Worm (Caenorhabditis elegans) whole organism, L1 larva: ENCODE measurements around the gene F16B12.1.

Experiments used
- C04F5.9 ChIP-seq: sonication (generic microtip); optimal IDR thresholded peaks from 2 replicates; lab custom pipeline; 2016; ENCODE audit warnings: missing genetic modification characterization, missing compliant biosample characterization
- C16A3.4 ChIP-seq: fragments of 150-350 bp; optimal IDR thresholded peaks from 2 replicates; lab custom pipeline; 2014; ENCODE audit warnings: missing biosample characterization, missing genetic modification characterization
- C34B4.2 ChIP-seq: sonication (generic microtip); optimal IDR thresholded peaks from 2 replicates; lab custom pipeline; 2017; ENCODE audit warnings: mild to moderate bottlenecking, missing genetic modification characterization, missing compliant biosample characterization
- Y116A8C.19 ChIP-seq: sonication (generic microtip); optimal IDR thresholded peaks from 2 replicates; lab custom pipeline; 2016; ENCODE audit warnings: missing compliant biosample characterization, missing genetic modification characterization, borderline replicate concordance
- alr-1 ChIP-seq: fragments of 200-800 bp; sonication (Bioruptor generic); optimal IDR thresholded peaks from 2 replicates; lab custom pipeline; 2018; ENCODE audit warnings: borderline replicate concordance, mild to moderate bottlenecking, missing genetic modification characterization, missing compliant biosample characterization
- blmp-1 ChIP-seq: fragments of 150-350 bp; optimal IDR thresholded peaks from 2 replicates; lab custom pipeline; 2014; ENCODE audit warnings: missing biosample characterization, missing genetic modification characterization
- ceh-63 ChIP-seq: fragments of 200-800 bp; sonication (Bioruptor generic); optimal IDR thresholded peaks from 2 replicates; lab custom pipeline; 2018; ENCODE audit warnings: mild to moderate bottlenecking, missing genetic modification characterization, missing compliant biosample characterization
- ceh-8 ChIP-seq: fragments of 200-800 bp; sonication (Bioruptor generic); optimal IDR thresholded peaks from 2 replicates; lab custom pipeline; 2018; ENCODE audit warnings: mild to moderate bottlenecking, missing genetic modification characterization, moderate library complexity, missing compliant biosample characterization
- ceh-82 ChIP-seq, 3 experiments: fragments of 150-350 bp in 1 of 3; sonication (generic microtip) in 2 of 3; optimal IDR thresholded peaks; 2 replicates each; lab custom pipeline; 2014 to 2017; ENCODE audit warnings: missing biosample characterization in 3 of 3, missing genetic modification characterization in 3 of 3
- ceh-88 ChIP-seq: fragments of 200-800 bp; sonication (Bioruptor generic); IDR thresholded peaks from 2 replicates; pipeline ENCODE4 v1.3.6; 2022; ENCODE audit warnings: missing genetic modification characterization, missing compliant biosample characterization
- ceh-90 ChIP-seq: sonication (generic microtip); optimal IDR thresholded peaks from 2 replicates; lab custom pipeline; 2016; ENCODE audit warnings: missing genetic modification characterization, missing compliant biosample characterization
- ces-1 ChIP-seq: fragments of 150-350 bp; optimal IDR thresholded peaks from 2 replicates; lab custom pipeline; 2014; ENCODE audit warnings: missing biosample characterization, missing genetic modification reagents, missing genetic modification characterization
- dpl-1 ChIP-seq, 3 experiments: fragments of 150-350 bp in 2 of 3; sonication (generic microtip) in 1 of 3; optimal IDR thresholded peaks; 2 replicates each; lab custom pipeline; 2014 to 2017; ENCODE audit warnings: missing biosample characterization in 3 of 3, missing genetic modification characterization in 3 of 3, missing genetic modification reagents in 3 of 3
- efl-1 ChIP-seq, 4 experiments: fragments of 150-350 bp; optimal IDR thresholded peaks in 3 of 4; peaks in 1 of 4; 1 replicate in 1 of 4; 2 replicates in 3 of 4; lab custom pipeline; 2014; ENCODE audit warnings: missing biosample characterization in 2 of 4, missing genetic modification characterization in 2 of 4, missing genetic modification reagents in 2 of 4
- efl-3 ChIP-seq: fragments of 200-800 bp; sonication (Bioruptor generic); optimal IDR thresholded peaks from 2 replicates; lab custom pipeline; 2018; ENCODE audit warnings: mild to moderate bottlenecking, missing genetic modification characterization, missing compliant biosample characterization
- elt-3 ChIP-seq, 6 experiments: fragments of 150-350 bp in 1 of 6; sonication (generic microtip); optimal IDR thresholded peaks; 2 replicates each; lab custom pipeline; 2017 to 2018; ENCODE audit warnings: missing biosample characterization in 6 of 6, missing genetic modification characterization in 6 of 6, inconsistent platforms in 1 of 6
- ets-5 ChIP-seq: fragments of 200-800 bp; sonication (Bioruptor generic); IDR thresholded peaks from 2 replicates; pipeline ENCODE4 v1.3.6; 2022; ENCODE audit warnings: missing genetic modification characterization, missing compliant biosample characterization
- fkh-4 ChIP-seq: sonication (generic microtip); optimal IDR thresholded peaks from 2 replicates; lab custom pipeline; 2016; ENCODE audit warnings: missing compliant biosample characterization, missing genetic modification characterization, borderline replicate concordance
- grh-1 ChIP-seq: fragments of 200-800 bp; sonication (Bioruptor generic); IDR thresholded peaks from 2 replicates; pipeline ENCODE4 v1.3.6; 2022; ENCODE audit warnings: missing genetic modification reagents, missing genetic modification characterization, missing compliant biosample characterization
- hlh-4 ChIP-seq: sonication (generic microtip); optimal IDR thresholded peaks from 2 replicates; lab custom pipeline; 2016; ENCODE audit warnings: mild to moderate bottlenecking, missing genetic modification characterization, missing compliant biosample characterization
- hpl-2 ChIP-seq: fragments of 150-350 bp; optimal IDR thresholded peaks from 2 replicates; lab custom pipeline; 2014; ENCODE audit warnings: missing biosample characterization, missing genetic modification reagents, missing genetic modification characterization
- irx-1 ChIP-seq: sonication (generic microtip); optimal IDR thresholded peaks from 2 replicates; lab custom pipeline; 2016; ENCODE audit warnings: missing genetic modification characterization, missing compliant biosample characterization
- isw-1 ChIP-seq: fragments of 200-800 bp; sonication (Bioruptor generic); IDR thresholded peaks from 2 replicates; pipeline ENCODE4 v1.3.6; 2022; ENCODE audit warnings: missing genetic modification characterization, missing compliant biosample characterization
- jun-1 ChIP-seq: fragments of 150-350 bp; optimal IDR thresholded peaks from 2 replicates; lab custom pipeline; 2014; ENCODE audit warnings: missing biosample characterization, missing genetic modification reagents, missing genetic modification characterization
- lin-35 ChIP-seq, 2 experiments: fragments of 150-350 bp; optimal IDR thresholded peaks; 2 replicates each; lab custom pipeline; 2014; ENCODE audit warnings: missing biosample characterization in 2 of 2, missing genetic modification characterization in 2 of 2, missing genetic modification reagents in 2 of 2
- lir-3 ChIP-seq: sonication (generic microtip); optimal IDR thresholded peaks from 2 replicates; lab custom pipeline; 2016; ENCODE audit warnings: mild to moderate bottlenecking, missing genetic modification characterization, moderate library complexity, missing compliant biosample characterization; ENCODE audit not compliant: poor library complexity
- mep-1 ChIP-seq: fragments of 150-350 bp; optimal IDR thresholded peaks from 2 replicates; lab custom pipeline; 2014; ENCODE audit warnings: missing biosample characterization, missing genetic modification characterization
- nhr-11 ChIP-seq: fragments of 150-350 bp; optimal IDR thresholded peaks from 2 replicates; lab custom pipeline; 2014; ENCODE audit warnings: missing biosample characterization, missing genetic modification characterization
- nhr-19 ChIP-seq: fragments of 200-800 bp; sonication (Bioruptor generic); conservative IDR thresholded peaks from 2 replicates; pipeline ENCODE4 v1.3.6; 2022; ENCODE audit warnings: missing genetic modification characterization, missing compliant biosample characterization
- nhr-28 ChIP-seq: fragments of 150-350 bp; optimal IDR thresholded peaks from 2 replicates; lab custom pipeline; 2014; ENCODE audit warnings: missing biosample characterization, missing genetic modification characterization
- nhr-47 ChIP-seq: sonication (generic microtip); optimal IDR thresholded peaks from 2 replicates; lab custom pipeline; 2016; ENCODE audit warnings: mild to moderate bottlenecking, missing genetic modification characterization, moderate library complexity, missing compliant biosample characterization
- nhr-71 ChIP-seq: sonication (generic microtip); optimal IDR thresholded peaks from 2 replicates; lab custom pipeline; 2016; ENCODE audit warnings: mild to moderate bottlenecking, missing genetic modification characterization, moderate library complexity, missing compliant biosample characterization
- nhr-76 ChIP-seq: sonication (generic microtip); optimal IDR thresholded peaks from 2 replicates; lab custom pipeline; 2017; ENCODE audit warnings: missing biosample characterization, missing genetic modification characterization
- nhr-85 ChIP-seq: sonication (generic microtip); peaks from one replicate; lab custom pipeline; 2016; ENCODE audit warnings: missing genetic modification characterization, inconsistent platforms, missing compliant biosample characterization
- pag-3 ChIP-seq: sonication (generic microtip); optimal IDR thresholded peaks from 2 replicates; lab custom pipeline; 2017; ENCODE audit warnings: missing genetic modification characterization, mild to moderate bottlenecking, missing compliant biosample characterization, antibody characterized with exemption, borderline replicate concordance; ENCODE audit not compliant: insufficient read depth
- pqm-1 ChIP-seq: sonication (generic microtip); optimal IDR thresholded peaks from 3 replicates; lab custom pipeline; 2017; ENCODE audit warnings: missing biosample characterization, missing genetic modification characterization
- snu-23 ChIP-seq: sonication (generic microtip); optimal IDR thresholded peaks from 2 replicates; lab custom pipeline; 2016; ENCODE audit warnings: missing genetic modification characterization, missing compliant biosample characterization
- sptf-1 ChIP-seq: fragments of 150-350 bp; optimal IDR thresholded peaks from 2 replicates; lab custom pipeline; 2014; ENCODE audit warnings: missing biosample characterization, missing genetic modification characterization
- swsn-7 ChIP-seq: sonication (generic microtip); optimal IDR thresholded peaks from 2 replicates; lab custom pipeline; 2016; ENCODE audit warnings: missing genetic modification characterization, missing compliant biosample characterization
- tbx-2 ChIP-seq: sonication (generic microtip); optimal IDR thresholded peaks from 2 replicates; lab custom pipeline; 2016; ENCODE audit warnings: missing genetic modification characterization, missing compliant biosample characterization
- tlp-1 ChIP-seq: fragments of 150-350 bp; optimal IDR thresholded peaks from 2 replicates; lab custom pipeline; 2014; ENCODE audit warnings: missing biosample characterization, missing genetic modification characterization
- unc-130 ChIP-seq: fragments of 150-350 bp; optimal IDR thresholded peaks from 2 replicates; lab custom pipeline; 2017; ENCODE audit warnings: missing biosample characterization, missing genetic modification characterization, inconsistent platforms
- unc-30 ChIP-seq: sonication (generic microtip); optimal IDR thresholded peaks from 2 replicates; lab custom pipeline; 2017; ENCODE audit warnings: missing biosample characterization, missing genetic modification characterization
- unc-86 ChIP-seq: sonication (generic microtip); optimal IDR thresholded peaks from 2 replicates; lab custom pipeline; 2016; ENCODE audit warnings: missing genetic modification characterization, missing compliant biosample characterization
- vab-15 ChIP-seq: sonication (generic microtip); optimal IDR thresholded peaks from 2 replicates; lab custom pipeline; 2017; ENCODE audit warnings: missing genotype, mild to moderate bottlenecking, missing genetic modification characterization, missing compliant biosample characterization
- xbp-1 ChIP-seq: sonication (generic microtip); optimal IDR thresholded peaks from 2 replicates; lab custom pipeline; 2016; ENCODE audit warnings: missing genetic modification characterization, missing compliant biosample characterization
- zag-1 ChIP-seq: fragments of 150-350 bp; optimal IDR thresholded peaks from 2 replicates; lab custom pipeline; 2014; ENCODE audit warnings: missing biosample characterization, missing genetic modification characterization
- zip-4 ChIP-seq: fragments of 200-800 bp; sonication (Bioruptor generic); optimal IDR thresholded peaks from 2 replicates; lab custom pipeline; 2018; ENCODE audit warnings: mild to moderate bottlenecking, missing genetic modification characterization, moderate library complexity, missing compliant biosample characterization
- ztf-4 ChIP-seq: fragments of 150-350 bp; optimal IDR thresholded peaks from 2 replicates; lab custom pipeline; 2014; ENCODE audit warnings: missing biosample characterization, missing genetic modification characterization

F16B12.1 gene

ce11 chrX:14098618-14099118 is 13.4 kb downstream of the F16B12.1 start, which contains the start of gene F16B12.4:
Gene F16B12.4 (minus strand): TSS chrX:14098668.
- TF ChIP-seq alr-1 (tag; lab: Kevin White, UChicago) (no peak), nhr-85 (tag; lab: Kevin White, UChicago) (peak; percentile 1), swsn-7 (peak; percentile 13), lir-3 (tag; lab: Kevin White, UChicago) (no peak), snu-23 (GFP tag; lab: Kevin White, UChicago) (peak; percentile 12), mep-1 (peak; percentile 8), lin-35 (GFP tag; optimal IDR thresholded peaks at IDR 0.05; lab: Kevin White, UChicago) (peak in 1 of 2 experiments; percentile 29), ceh-8 (GFP tag; lab: Kevin White, UChicago) (no peak), ets-5 (GFP tag; lab: Robert Waterston, UW) (no peak), efl-1 (optimal IDR thresholded peaks at IDR 0.05; lab: Kevin White, UChicago) (peak in 1 of 2 experiments; percentile 7), efl-1 (GFP tag; optimal IDR thresholded peaks at IDR 0.05 in 1 of 2; lab: Kevin White, UChicago) (peak in 1 of 2 experiments; percentile 3), nhr-71 (tag; lab: Kevin White, UChicago) (peak; percentile 0), nhr-47 (peak; percentile 16)

DNA sequence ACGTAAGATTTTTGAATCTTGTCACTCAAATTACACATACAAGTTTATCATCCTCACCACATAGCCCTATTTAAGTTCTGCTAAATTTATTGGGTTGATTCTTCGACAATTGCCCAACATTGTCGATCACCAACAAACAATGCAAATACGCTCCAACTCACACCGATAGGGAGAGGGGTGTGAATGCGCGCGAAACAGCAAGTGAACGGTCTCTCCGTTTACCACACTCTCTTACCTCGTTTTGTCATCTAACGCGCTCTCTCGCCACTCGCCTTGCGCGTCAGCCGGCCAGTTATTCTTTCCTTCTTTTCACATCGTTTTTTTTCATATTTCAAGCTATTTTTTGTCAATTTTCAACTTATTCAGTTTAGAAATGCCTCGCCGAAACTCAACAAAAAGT is 16.7 kb downstream of the F16B12.1 start, which contains the start of gene F16B12.6:
Gene F16B12.6 (plus strand): TSS at position 331 of the 400 bp plus-strand sequence.
- TF ChIP-seq sptf-1 (tag; lab: Kevin White, UChicago), result no peak
- TF ChIP-seq dpl-1 (GFP tag; optimal IDR thresholded peaks at IDR 0.05; lab: Kevin White, UChicago), result peak; percentile 86 to 90 (median 88)
- no peak for TF ChIP-seq efl-3 (GFP tag; lab: Kevin White, UChicago)
- peak; percentile 87 for TF ChIP-seq tbx-2 (tag; lab: Kevin White, UChicago)
- peak; percentile 59 for TF ChIP-seq blmp-1 (tag; lab: Kevin White, UChicago)
- TF ChIP-seq xbp-1 (tag; lab: Kevin White, UChicago), result peak; percentile 80
- no peak for TF ChIP-seq nhr-11
- peak; percentile 79 for TF ChIP-seq C16A3.4
- no peak for TF ChIP-seq vab-15 (tag; lab: Kevin White, UChicago)
- TF ChIP-seq C04F5.9, result peak; percentile 16
- TF ChIP-seq ceh-82 (tag; optimal IDR thresholded peaks at IDR 0.05; lab: Kevin White, UChicago), result peak; percentile 56 to 91 (median 64)
- TF ChIP-seq nhr-76 (tag; lab: Kevin White, UChicago), result no peak
- peak in 3 of 6 experiments; percentile 8 to 46 (median 34) for TF ChIP-seq elt-3 (tag; optimal IDR thresholded peaks at IDR 0.05; lab: Kevin White, UChicago)
- TF ChIP-seq nhr-19 (GFP tag; lab: Robert Waterston, UW), result peak; percentile 71
- TF ChIP-seq pqm-1 (tag; lab: Kevin White, UChicago), result no peak
- TF ChIP-seq lir-3 (tag; lab: Kevin White, UChicago), result peak; percentile 13
- TF ChIP-seq swsn-7, result peak; percentile 82
- no peak for TF ChIP-seq C34B4.2 (tag; lab: Kevin White, UChicago)
- no peak for TF ChIP-seq nhr-28 (tag; lab: Kevin White, UChicago)
- TF ChIP-seq Y116A8C.19 (tag; lab: Kevin White, UChicago), result no peak
- no peak for TF ChIP-seq alr-1 (tag; lab: Kevin White, UChicago)
- TF ChIP-seq nhr-47, result peak; percentile 84
- TF ChIP-seq fkh-4 (tag; lab: Kevin White, UChicago), result no peak
- TF ChIP-seq unc-86, result peak; percentile 64
- TF ChIP-seq zag-1, result no peak
- TF ChIP-seq ztf-4 (tag; lab: Kevin White, UChicago), result no peak
- no peak for TF ChIP-seq hlh-4
- no peak for TF ChIP-seq unc-30 (tag; lab: Kevin White, UChicago)
- peak; percentile 90 for TF ChIP-seq nhr-85 (tag; lab: Kevin White, UChicago)
- peak; percentile 52 for TF ChIP-seq jun-1 (tag; lab: Kevin White, UChicago)
- no peak for TF ChIP-seq hpl-2 (GFP tag; lab: Kevin White, UChicago)
- TF ChIP-seq isw-1 (GFP tag; lab: Robert Waterston, UW), result peak; percentile 71
- TF ChIP-seq ceh-88 (GFP tag; lab: Robert Waterston, UW), result peak; percentile 57; the same call in 1 of the 2 replicates
- peak; percentile 91 for TF ChIP-seq snu-23 (GFP tag; lab: Kevin White, UChicago)
- TF ChIP-seq zip-4 (GFP tag; lab: Kevin White, UChicago), result no peak
- no peak for TF ChIP-seq ceh-63 (GFP tag; lab: Kevin White, UChicago)
- peak; percentile 19 for TF ChIP-seq unc-130 (tag; lab: Kevin White, UChicago)
- TF ChIP-seq tlp-1 (tag; lab: Kevin White, UChicago), result no peak
- no peak for TF ChIP-seq pag-3
- TF ChIP-seq irx-1 (tag; lab: Kevin White, UChicago), result peak; percentile 65
- no peak for TF ChIP-seq ces-1 (GFP tag; lab: Kevin White, UChicago)
- TF ChIP-seq ceh-90 (tag; lab: Kevin White, UChicago), result no peak
- no peak; the same call in 1 of the 2 replicates for TF ChIP-seq grh-1 (GFP tag; lab: Robert Waterston, UW)
